Worm (Caenorhabditis elegans) whole organism, L4 larva: ENCODE measurements around the gene pho-1.

Experiments used
- F37D6.2 ChIP-seq: sonication (generic microtip); optimal IDR thresholded peaks from 2 replicates; lab custom pipeline; 2016; ENCODE audit warnings: mild to moderate bottlenecking, missing genetic modification characterization, missing compliant biosample characterization
- ZK337.2 ChIP-seq: fragments of 200-800 bp; sonication (Bioruptor generic); IDR thresholded peaks from 2 replicates; pipeline ENCODE4 v1.3.6; 2022; ENCODE audit warnings: missing genetic modification reagents, missing genetic modification characterization, missing compliant biosample characterization
- ama-1 ChIP-seq: fragments of 150-350 bp; optimal IDR thresholded peaks from 2 replicates; lab custom pipeline; 2014; ENCODE audit warnings: inconsistent platforms, mixed read lengths
- dmd-9 ChIP-seq: fragments of 200-800 bp; sonication (Bioruptor generic); IDR thresholded peaks from 2 replicates; pipeline ENCODE4 v1.3.6; 2022; ENCODE audit warnings: missing genetic modification reagents, missing genetic modification characterization, missing compliant biosample characterization
- dpl-1 ChIP-seq: fragments of 150-350 bp; optimal IDR thresholded peaks from 2 replicates; lab custom pipeline; 2014; ENCODE audit warnings: missing biosample characterization, missing genetic modification reagents, missing genetic modification characterization
- dve-1 ChIP-seq: sonication (generic microtip); optimal IDR thresholded peaks from 2 replicates; lab custom pipeline; 2017; ENCODE audit warnings: antibody characterized with exemption, mild to moderate bottlenecking, missing genetic modification characterization, missing compliant biosample characterization; ENCODE audit not compliant: insufficient read depth
- mdl-1 ChIP-seq, 2 experiments: fragments of 150-350 bp in 1 of 2; sonication (generic microtip) in 1 of 2; optimal IDR thresholded peaks; 2 replicates each; lab custom pipeline; 2014 to 2017; ENCODE audit warnings: missing biosample characterization in 2 of 2, missing genetic modification characterization in 2 of 2
- nhr-237 ChIP-seq: sonication (generic microtip); optimal IDR thresholded peaks from 2 replicates; lab custom pipeline; 2017; ENCODE audit warnings: missing biosample characterization, missing genetic modification characterization
- nhr-77 ChIP-seq: fragments of 150-350 bp; optimal IDR thresholded peaks from 2 replicates; lab custom pipeline; 2014; ENCODE audit warnings: missing biosample characterization, missing genetic modification characterization
- pha-4 ChIP-seq, 2 experiments: fragments of 150-350 bp in 1 of 2; fragments of 200-800 bp in 1 of 2; sonication (Bioruptor generic) in 1 of 2; IDR thresholded peaks in 1 of 2; optimal IDR thresholded peaks in 1 of 2; 2 replicates each; pipeline versions ENCODE4 v1.3.6 to Lab custom; 2014 to 2022; ENCODE audit warnings: missing genetic modification characterization in 2 of 2, missing genetic modification reagents in 2 of 2, missing biosample characterization in 1 of 2, missing compliant biosample characterization in 1 of 2
- pqm-1 ChIP-seq: sonication (generic microtip); optimal IDR thresholded peaks from 2 replicates; lab custom pipeline; 2017; ENCODE audit warnings: missing biosample characterization, missing genetic modification characterization
- unc-62 ChIP-seq, 3 experiments: fragments of 150-350 bp in 1 of 3; sonication (generic microtip); optimal IDR thresholded peaks in 2 of 3; peaks in 1 of 3; 1 replicate in 1 of 3; 2 replicates in 2 of 3; lab custom pipeline; 2014 to 2017; ENCODE audit warnings: missing biosample characterization in 3 of 3, missing genetic modification characterization in 3 of 3, missing genetic modification reagents in 3 of 3, missing genotype in 1 of 3

- TF ChIP-seq nhr-77 (tag; lab: Kevin White, UChicago) (no peak), pqm-1 (tag; lab: Kevin White, UChicago) (peak; percentile 41), unc-62 (GFP tag; optimal IDR thresholded peaks at IDR 0.05 in 1 of 2; lab: Kevin White, UChicago) (no peak), unc-62 (tag; optimal IDR thresholded peaks at IDR 0.05; lab: Kevin White, UChicago) (no peak), pha-4 (GFP tag; IDR thresholded peaks at IDR 0.05; lab: Robert Waterston, UW) (no peak), pha-4 (tag; optimal IDR thresholded peaks at IDR 0.05; lab: Kevin White, UChicago) (no peak), nhr-237 (tag; lab: Kevin White, UChicago) (no peak), mdl-1 (tag; optimal IDR thresholded peaks at IDR 0.05; lab: Kevin White, UChicago) (no peak), dpl-1 (GFP tag; lab: Kevin White, UChicago) (no peak), ama-1 (lab: Kevin White, UChicago) (no peak), dve-1 (tag; lab: Kevin White, UChicago) (peak; percentile 2), ZK337.2 (GFP tag; lab: Robert Waterston, UW) (no peak), F37D6.2 (no peak), dmd-9 (no peak)
Measured at ce11 chrII:5234728-5235127, 918 bp downstream of the pho-1 start.
